Worm (Caenorhabditis elegans) whole organism, early embryonic: ENCODE data around the gene nlp-64.
"Not testable (repeated sequence)": the region's sequence is repeated elsewhere in the genome, so short reads cannot be mapped to it uniquely, and the experiment has no call there.

Experiments used
- B0310.2 ChIP-seq: sonication (generic microtip); optimal IDR thresholded peaks from 2 replicates; lab custom pipeline; 2016; ENCODE audit warnings: mild to moderate bottlenecking, missing genetic modification characterization, missing compliant biosample characterization
- F13C5.2 ChIP-seq: sonication (generic microtip); optimal IDR thresholded peaks from 2 replicates; lab custom pipeline; 2017; ENCODE audit warnings: mild to moderate bottlenecking, missing genetic modification characterization, inconsistent platforms, missing compliant biosample characterization
- aly-1 ChIP-seq: sonication (generic microtip); optimal IDR thresholded peaks from 2 replicates; lab custom pipeline; 2016; ENCODE audit warnings: missing genetic modification characterization, missing compliant biosample characterization
- ama-1 ChIP-seq: fragments of 150-350 bp; optimal IDR thresholded peaks from 2 replicates; lab custom pipeline; 2014
- ceh-13 ChIP-seq: fragments of 200-800 bp; sonication (Bioruptor generic); optimal IDR thresholded peaks from 2 replicates; lab custom pipeline; 2018; ENCODE audit warnings: mild to moderate bottlenecking, missing genetic modification characterization, missing compliant biosample characterization
- ceh-36 ChIP-seq: sonication (generic microtip); optimal IDR thresholded peaks from 2 replicates; lab custom pipeline; 2016; ENCODE audit warnings: missing genetic modification characterization, inconsistent platforms, missing compliant biosample characterization
- ets-7 ChIP-seq: sonication (generic microtip); optimal IDR thresholded peaks from 2 replicates; lab custom pipeline; 2016; ENCODE audit warnings: missing genotype, missing genetic modification characterization, missing compliant biosample characterization
- flt-1 ChIP-seq: fragments of 200-800 bp; sonication (Bioruptor generic); IDR thresholded peaks from 2 replicates; pipeline ENCODE4 v1.3.6; 2022; ENCODE audit warnings: missing genetic modification characterization, missing compliant biosample characterization
- hmbx-1 ChIP-seq: sonication (generic microtip); optimal IDR thresholded peaks from 2 replicates; lab custom pipeline; 2016; ENCODE audit warnings: mild to moderate bottlenecking, missing genetic modification characterization, missing compliant biosample characterization
- hmg-4 ChIP-seq: fragments of 200-800 bp; sonication (Bioruptor generic); optimal IDR thresholded peaks from 2 replicates; lab custom pipeline; 2018; ENCODE audit warnings: mild to moderate bottlenecking, missing genetic modification characterization, missing compliant biosample characterization
- hnd-1 ChIP-seq: sonication (generic microtip); optimal IDR thresholded peaks from 2 replicates; lab custom pipeline; 2016; ENCODE audit warnings: missing genetic modification characterization, missing compliant biosample characterization
- pes-1 ChIP-seq: fragments of 200-800 bp; sonication (Bioruptor generic); IDR thresholded peaks from 2 replicates; pipeline ENCODE4 v1.3.6; 2022; ENCODE audit warnings: missing genetic modification reagents, missing genetic modification characterization, missing compliant biosample characterization
- scrt-1 ChIP-seq: fragments of 200-800 bp; sonication (Bioruptor generic); IDR thresholded peaks from 2 replicates; pipeline ENCODE4 v1.3.6; 2022; ENCODE audit warnings: missing genetic modification characterization, missing compliant biosample characterization
- sea-1 ChIP-seq: fragments of 200-800 bp; sonication (Bioruptor generic); conservative IDR thresholded peaks from 2 replicates; pipeline ENCODE4 v1.3.6; 2022; ENCODE audit warnings: missing genetic modification characterization, missing compliant biosample characterization
- tbx-11 ChIP-seq: fragments of 200-800 bp; sonication (Bioruptor generic); IDR thresholded peaks from 2 replicates; pipeline ENCODE4 v1.3.6; 2022; ENCODE audit warnings: missing genetic modification characterization, missing compliant biosample characterization
- tbx-37 ChIP-seq: fragments of 200-800 bp; sonication (Bioruptor generic); conservative IDR thresholded peaks from 2 replicates; pipeline ENCODE4 v1.3.6; 2022; ENCODE audit warnings: missing genetic modification reagents, missing genetic modification characterization, missing compliant biosample characterization
- tra-4 ChIP-seq: sonication (generic microtip); optimal IDR thresholded peaks from 2 replicates; lab custom pipeline; 2017; ENCODE audit warnings: missing genetic modification characterization, missing compliant biosample characterization

Gene nlp-64

DNA sequence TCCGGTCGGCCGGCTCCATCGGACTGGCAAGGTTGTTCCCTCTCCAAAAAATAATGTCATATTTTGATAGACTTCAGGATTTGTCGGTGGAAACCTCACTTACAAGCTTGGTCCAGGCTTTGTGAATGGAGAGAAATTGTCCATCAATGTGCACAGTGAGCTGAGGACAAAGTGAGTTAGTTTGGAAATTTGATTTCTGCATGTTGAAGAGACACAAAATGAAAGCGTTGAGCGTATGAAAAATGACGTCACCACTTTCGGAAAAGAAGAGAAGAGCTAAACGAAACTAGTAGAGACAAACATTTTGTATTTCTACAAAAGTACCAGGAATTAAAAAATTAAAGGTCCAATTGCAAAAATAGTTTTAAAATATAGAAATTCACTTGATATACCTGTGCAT lies 6.1 kb downstream of the nlp-64 start:
- TF ChIP-seq tra-4 (tag; lab: Kevin White, UChicago) (no peak), tbx-11 (GFP tag; lab: Robert Waterston, UW) (no peak), hmg-4 (GFP tag; lab: Kevin White, UChicago) (no peak), ets-7 (tag; lab: Kevin White, UChicago) (no peak), aly-1 (no peak), scrt-1 (no peak)

ce11 chrX:301530-301929 lies 9.6 kb downstream of the nlp-64 start, which contains the start of gene gcp-2.1:
TSS of gene gcp-2.1 (plus strand) at chrX:301830.
- TF ChIP-seq ceh-36 (tag; lab: Kevin White, UChicago) (no peak), B0310.2 (tag; lab: Kevin White, UChicago) (no peak), hnd-1 (no peak), tra-4 (tag; lab: Kevin White, UChicago) (no peak), F13C5.2 (no peak), ceh-13 (GFP tag; lab: Kevin White, UChicago) (no peak), aly-1 (no peak), flt-1 (GFP tag; lab: Robert Waterston, UW) (no peak), tbx-37 (GFP tag; lab: Robert Waterston, UW) (no peak), hmbx-1 (no peak), scrt-1 (no peak), ets-7 (tag; lab: Kevin White, UChicago) (no peak), pes-1 (no peak), ama-1 (lab: Kevin White, UChicago) (no peak)

DNA sequence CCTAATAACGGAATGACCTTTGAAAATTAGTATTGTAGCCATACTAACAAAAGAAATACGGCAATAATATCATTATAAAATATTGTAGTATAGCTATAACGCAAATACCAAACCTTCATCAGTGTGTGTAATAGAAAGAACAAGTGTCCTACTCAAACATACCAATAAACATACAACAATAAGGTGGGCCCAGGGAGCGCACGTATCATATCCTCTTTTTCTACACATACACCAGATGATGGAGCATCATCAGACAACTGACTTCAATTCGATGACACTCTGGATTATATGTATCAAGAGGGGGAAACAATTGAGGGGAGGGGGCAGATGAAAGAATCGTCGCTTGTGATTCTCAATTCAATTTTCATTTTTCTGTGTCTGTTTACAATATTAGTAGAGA lies 10.9 kb downstream of the nlp-64 start:
- no peak for TF ChIP-seq ama-1 (lab: Kevin White, UChicago)
- no peak for TF ChIP-seq tbx-11 (GFP tag; lab: Robert Waterston, UW)
- TF ChIP-seq scrt-1, result no peak
- TF ChIP-seq F13C5.2, result no peak
- no peak for TF ChIP-seq tbx-37 (GFP tag; lab: Robert Waterston, UW)
- TF ChIP-seq sea-1 (GFP tag; lab: Robert Waterston, UW), result no peak
- no peak for TF ChIP-seq ceh-13 (GFP tag; lab: Kevin White, UChicago)
- TF ChIP-seq ets-7 (tag; lab: Kevin White, UChicago), result no peak
- TF ChIP-seq hmg-4 (GFP tag; lab: Kevin White, UChicago), result no peak
- no peak for TF ChIP-seq ceh-36 (tag; lab: Kevin White, UChicago)
- no peak for TF ChIP-seq B0310.2 (tag; lab: Kevin White, UChicago)
- no peak for TF ChIP-seq flt-1 (GFP tag; lab: Robert Waterston, UW)
- TF ChIP-seq tra-4 (tag; lab: Kevin White, UChicago), result no peak
- no peak for TF ChIP-seq hnd-1
- TF ChIP-seq aly-1, result no peak

ce11 chrX:299090-299489 lies 12.0 kb downstream of the nlp-64 start:
- TF ChIP-seq hnd-1 (no peak), tbx-11 (GFP tag; lab: Robert Waterston, UW) (no peak), F13C5.2 (no peak), pes-1 (no peak), ets-7 (tag; lab: Kevin White, UChicago) (no peak), sea-1 (GFP tag; lab: Robert Waterston, UW) (no peak), hmbx-1 (no peak), flt-1 (GFP tag; lab: Robert Waterston, UW) (no peak), aly-1 (no peak), tra-4 (tag; lab: Kevin White, UChicago) (no peak), hmg-4 (GFP tag; lab: Kevin White, UChicago) (no peak)

DNA sequence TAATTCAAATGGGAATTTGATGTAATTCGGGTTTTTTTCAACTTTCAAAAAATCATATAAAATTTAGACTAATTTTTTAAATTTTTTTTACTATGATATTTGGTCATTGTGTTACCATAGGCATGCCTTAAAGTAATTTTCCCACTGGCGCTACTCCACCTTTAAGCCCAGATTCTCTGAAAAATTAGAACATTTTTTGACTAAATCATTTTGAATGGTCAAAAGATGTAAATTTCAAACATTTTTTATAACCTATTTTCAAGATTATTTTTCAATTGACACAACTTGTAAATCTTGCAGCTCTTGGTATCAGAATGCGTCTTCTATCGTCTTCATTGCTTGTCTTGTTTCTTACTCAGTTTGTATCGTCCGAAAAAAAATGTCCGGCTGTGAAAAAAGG lies 14.2 kb downstream of the nlp-64 start, which contains the start of gene R57.2:
R57.2 (plus strand) TSS at position 301 of the 400 bp plus-strand sequence.
- no peak for TF ChIP-seq ama-1 (lab: Kevin White, UChicago)
- no peak for TF ChIP-seq hnd-1
- TF ChIP-seq tra-4 (tag; lab: Kevin White, UChicago), result no peak
- no peak for TF ChIP-seq ceh-13 (GFP tag; lab: Kevin White, UChicago)
- no peak for TF ChIP-seq ets-7 (tag; lab: Kevin White, UChicago)
- no peak for TF ChIP-seq sea-1 (GFP tag; lab: Robert Waterston, UW)
- TF ChIP-seq aly-1, result no peak

ce11 chrX:295726-296125 lies 15.4 kb downstream of the nlp-64 start:
- TF ChIP-seq aly-1 (no peak), sea-1 (GFP tag; lab: Robert Waterston, UW) (no peak), hmbx-1 (no peak), ceh-36 (tag; lab: Kevin White, UChicago) (no peak), ceh-13 (GFP tag; lab: Kevin White, UChicago) (no peak), hnd-1 (no peak), F13C5.2 (no peak), scrt-1 (no peak), tra-4 (tag; lab: Kevin White, UChicago) (no peak), tbx-11 (GFP tag; lab: Robert Waterston, UW) (no peak), hmg-4 (GFP tag; lab: Kevin White, UChicago) (no peak)

ce11 chrX:286116-286515 lies 25.0 kb downstream of the nlp-64 start, which contains the start of gene Y47C4A.1:
TSS of gene Y47C4A.1 (minus strand) at chrX:286216.
- TF ChIP-seq scrt-1; sea-1 (GFP tag; lab: Robert Waterston, UW); ama-1 (lab: Kevin White, UChicago): not testable (repeated sequence)

- TF ChIP-seq ceh-36 (tag; lab: Kevin White, UChicago); sea-1 (GFP tag; lab: Robert Waterston, UW); ama-1 (lab: Kevin White, UChicago): not testable (repeated sequence)
These were observed 37.2 kb downstream of the nlp-64 start, which contains the start of gene Y108F1.5 for ce11 chrX:273912-274311. TSS of gene Y108F1.5 (minus strand) at chrX:274012.
